Worm (Caenorhabditis elegans) whole organism, L3 larva: Measurements from ENCODE around the gene R10E11.5.

Source experiments
- ceh-9 ChIP-seq: sonication (generic microtip); optimal IDR thresholded peaks from 2 replicates; lab custom pipeline; 2018; ENCODE audit warnings: missing biosample characterization, missing genetic modification characterization
- elt-1 ChIP-seq: fragments of 150-350 bp; optimal IDR thresholded peaks from 2 replicates; lab custom pipeline; 2014; ENCODE audit warnings: missing biosample characterization, missing genetic modification characterization
- hmg-11 ChIP-seq: sonication (generic microtip); optimal IDR thresholded peaks from 2 replicates; lab custom pipeline; 2016; ENCODE audit warnings: missing genetic modification characterization, missing compliant biosample characterization
- mml-1 ChIP-seq: fragments of 150-350 bp; sonication (generic microtip); optimal IDR thresholded peaks from 3 replicates; lab custom pipeline; 2014; ENCODE audit warnings: missing biosample characterization, missing genetic modification characterization
- nhr-237 ChIP-seq: fragments of 150-350 bp; optimal IDR thresholded peaks from 2 replicates; lab custom pipeline; 2014; ENCODE audit warnings: missing biosample characterization, missing genetic modification characterization
- nhr-28 ChIP-seq: fragments of 150-350 bp; optimal IDR thresholded peaks from 2 replicates; lab custom pipeline; 2014; ENCODE audit warnings: missing biosample characterization, missing genetic modification characterization
- nhr-77 ChIP-seq: fragments of 150-350 bp; optimal IDR thresholded peaks from 2 replicates; lab custom pipeline; 2014; ENCODE audit warnings: missing biosample characterization, missing genetic modification characterization
- pha-4 ChIP-seq: fragments of 150-350 bp; optimal IDR thresholded peaks from 2 replicates; lab custom pipeline; 2014; ENCODE audit warnings: missing biosample characterization, missing genetic modification reagents, missing genetic modification characterization
- pqm-1 ChIP-seq: fragments of 150-350 bp; optimal IDR thresholded peaks from 2 replicates; lab custom pipeline; 2017; ENCODE audit warnings: missing biosample characterization, missing genetic modification characterization, inconsistent platforms
- sea-2 ChIP-seq: fragments of 150-350 bp; sonication (generic microtip); optimal IDR thresholded peaks from 4 replicates; lab custom pipeline; 2014; ENCODE audit warnings: missing biosample characterization, missing genetic modification reagents, missing genetic modification characterization
- unc-39 ChIP-seq: sonication (generic microtip); optimal IDR thresholded peaks from 4 replicates; lab custom pipeline; 2017; ENCODE audit warnings: missing biosample characterization, missing genetic modification characterization
- unc-62 ChIP-seq: fragments of 150-350 bp; sonication (generic microtip); optimal IDR thresholded peaks from 4 replicates; lab custom pipeline; 2014; ENCODE audit warnings: missing biosample characterization, missing genetic modification reagents, missing genetic modification characterization
- ztf-4 ChIP-seq: fragments of 150-350 bp; optimal IDR thresholded peaks from 2 replicates; lab custom pipeline; 2014; ENCODE audit warnings: missing biosample characterization, missing genetic modification characterization

ce11 chrIII:9813146-9813545 is 23.7 kb upstream of the R10E11.5 start, which contains the start of gene ZK632.14:
- TF ChIP-seq ztf-4 (tag; lab: Kevin White, UChicago) (no peak), mml-1 (tag; lab: Kevin White, UChicago) (no peak), hmg-11 (no peak), pqm-1 (tag; lab: Kevin White, UChicago) (no peak), pha-4 (no peak), ceh-9 (no peak), nhr-77 (tag; lab: Kevin White, UChicago) (no peak), nhr-28 (tag; lab: Kevin White, UChicago) (no peak), unc-62 (GFP tag; lab: Kevin White, UChicago) (no peak), elt-1 (no peak), unc-39 (no peak), nhr-237 (tag; lab: Kevin White, UChicago) (no peak), sea-2 (GFP tag; lab: Kevin White, UChicago) (no peak)
